Worm (Caenorhabditis elegans) whole organism, L1 larva: ENCODE results near the gene msra-1.

Experiments used
- C04F5.9 ChIP-seq: sonication (generic microtip); optimal IDR thresholded peaks from 2 replicates; lab custom pipeline; 2016; ENCODE audit warnings: missing genetic modification characterization, missing compliant biosample characterization
- C34B4.2 ChIP-seq: sonication (generic microtip); optimal IDR thresholded peaks from 2 replicates; lab custom pipeline; 2017; ENCODE audit warnings: mild to moderate bottlenecking, missing genetic modification characterization, missing compliant biosample characterization
- blmp-1 ChIP-seq: fragments of 150-350 bp; optimal IDR thresholded peaks from 2 replicates; lab custom pipeline; 2014; ENCODE audit warnings: missing biosample characterization, missing genetic modification characterization
- ceh-8 ChIP-seq: fragments of 200-800 bp; sonication (Bioruptor generic); optimal IDR thresholded peaks from 2 replicates; lab custom pipeline; 2018; ENCODE audit warnings: mild to moderate bottlenecking, missing genetic modification characterization, moderate library complexity, missing compliant biosample characterization
- ceh-82 ChIP-seq, 3 experiments: fragments of 150-350 bp in 1 of 3; sonication (generic microtip) in 2 of 3; optimal IDR thresholded peaks; 2 replicates each; lab custom pipeline; 2014 to 2017; ENCODE audit warnings: missing biosample characterization in 3 of 3, missing genetic modification characterization in 3 of 3
- dpl-1 ChIP-seq, 3 experiments: fragments of 150-350 bp in 2 of 3; sonication (generic microtip) in 1 of 3; optimal IDR thresholded peaks; 2 replicates each; lab custom pipeline; 2014 to 2017; ENCODE audit warnings: missing biosample characterization in 3 of 3, missing genetic modification characterization in 3 of 3, missing genetic modification reagents in 3 of 3
- efl-1 ChIP-seq, 4 experiments: fragments of 150-350 bp; optimal IDR thresholded peaks in 3 of 4; peaks in 1 of 4; 1 replicate in 1 of 4; 2 replicates in 3 of 4; lab custom pipeline; 2014; ENCODE audit warnings: missing biosample characterization in 2 of 4, missing genetic modification characterization in 2 of 4, missing genetic modification reagents in 2 of 4
- elt-3 ChIP-seq, 6 experiments: fragments of 150-350 bp in 1 of 6; sonication (generic microtip); optimal IDR thresholded peaks; 2 replicates each; lab custom pipeline; 2017 to 2018; ENCODE audit warnings: missing biosample characterization in 6 of 6, missing genetic modification characterization in 6 of 6, inconsistent platforms in 1 of 6
- ets-5 ChIP-seq: fragments of 200-800 bp; sonication (Bioruptor generic); IDR thresholded peaks from 2 replicates; pipeline ENCODE4 v1.3.6; 2022; ENCODE audit warnings: missing genetic modification characterization, missing compliant biosample characterization
- fkh-8 ChIP-seq: sonication (generic microtip); optimal IDR thresholded peaks from 2 replicates; lab custom pipeline; 2016; ENCODE audit warnings: mild to moderate bottlenecking, missing genetic modification characterization, missing compliant biosample characterization
- fos-1 ChIP-seq: fragments of 150-350 bp; optimal IDR thresholded peaks from 2 replicates; lab custom pipeline; 2014; ENCODE audit warnings: missing biosample characterization, missing genetic modification characterization
- hlh-17 ChIP-seq: fragments of 200-800 bp; sonication (Bioruptor generic); optimal IDR thresholded peaks from 2 replicates; lab custom pipeline; 2018; ENCODE audit warnings: missing genetic modification characterization, mild to moderate bottlenecking, missing compliant biosample characterization, moderate library complexity, borderline replicate concordance
- hpl-2 ChIP-seq: fragments of 150-350 bp; optimal IDR thresholded peaks from 2 replicates; lab custom pipeline; 2014; ENCODE audit warnings: missing biosample characterization, missing genetic modification reagents, missing genetic modification characterization
- lin-14 ChIP-seq: fragments of 200-800 bp; sonication (Bioruptor generic); optimal IDR thresholded peaks from 2 replicates; lab custom pipeline; 2018; ENCODE audit warnings: mild to moderate bottlenecking, missing genetic modification characterization, moderate library complexity, missing compliant biosample characterization
- lin-35 ChIP-seq, 2 experiments: fragments of 150-350 bp; optimal IDR thresholded peaks; 2 replicates each; lab custom pipeline; 2014; ENCODE audit warnings: missing biosample characterization in 2 of 2, missing genetic modification characterization in 2 of 2, missing genetic modification reagents in 2 of 2
- lin-39 ChIP-seq: fragments of 150-350 bp; optimal IDR thresholded peaks from 2 replicates; lab custom pipeline; 2014; ENCODE audit warnings: missing biosample characterization, missing genetic modification reagents, missing genetic modification characterization
- lsy-2 ChIP-seq, 2 experiments: fragments of 150-350 bp; optimal IDR thresholded peaks; 2 replicates each; lab custom pipeline; 2014; ENCODE audit warnings: missing biosample characterization in 2 of 2, missing genetic modification characterization in 2 of 2
- mdl-1 ChIP-seq, 2 experiments: fragments of 150-350 bp; optimal IDR thresholded peaks; 2 replicates each; lab custom pipeline; 2014 to 2017; ENCODE audit warnings: missing biosample characterization in 2 of 2, missing genetic modification characterization in 2 of 2, inconsistent platforms in 1 of 2
- nhr-71 ChIP-seq: sonication (generic microtip); optimal IDR thresholded peaks from 2 replicates; lab custom pipeline; 2016; ENCODE audit warnings: mild to moderate bottlenecking, missing genetic modification characterization, moderate library complexity, missing compliant biosample characterization
- nhr-76 ChIP-seq: sonication (generic microtip); optimal IDR thresholded peaks from 2 replicates; lab custom pipeline; 2017; ENCODE audit warnings: missing biosample characterization, missing genetic modification characterization
- nhr-85 ChIP-seq: sonication (generic microtip); peaks from one replicate; lab custom pipeline; 2016; ENCODE audit warnings: missing genetic modification characterization, inconsistent platforms, missing compliant biosample characterization
- nhr-90 ChIP-seq: sonication (generic microtip); optimal IDR thresholded peaks from 2 replicates; lab custom pipeline; 2016; ENCODE audit warnings: mild to moderate bottlenecking, missing genetic modification characterization, missing compliant biosample characterization; ENCODE audit not compliant: poor library complexity
- pag-3 ChIP-seq: sonication (generic microtip); optimal IDR thresholded peaks from 2 replicates; lab custom pipeline; 2017; ENCODE audit warnings: missing genetic modification characterization, mild to moderate bottlenecking, missing compliant biosample characterization, antibody characterized with exemption, borderline replicate concordance; ENCODE audit not compliant: insufficient read depth
- rnt-1 ChIP-seq: sonication (generic microtip); optimal IDR thresholded peaks from 2 replicates; lab custom pipeline; 2016; ENCODE audit warnings: mild to moderate bottlenecking, missing genetic modification characterization, moderate library complexity, missing compliant biosample characterization
- skn-1 ChIP-seq: fragments of 150-350 bp; optimal IDR thresholded peaks from 2 replicates; lab custom pipeline; 2014; ENCODE audit warnings: missing biosample characterization, missing genetic modification characterization
- snu-23 ChIP-seq: sonication (generic microtip); optimal IDR thresholded peaks from 2 replicates; lab custom pipeline; 2016; ENCODE audit warnings: missing genetic modification characterization, missing compliant biosample characterization
- sox-4 ChIP-seq: sonication (generic microtip); optimal IDR thresholded peaks from 2 replicates; lab custom pipeline; 2016; ENCODE audit warnings: missing genetic modification characterization, missing compliant biosample characterization
- tbx-2 ChIP-seq: sonication (generic microtip); optimal IDR thresholded peaks from 2 replicates; lab custom pipeline; 2016; ENCODE audit warnings: missing genetic modification characterization, missing compliant biosample characterization
- tlp-1 ChIP-seq: fragments of 150-350 bp; optimal IDR thresholded peaks from 2 replicates; lab custom pipeline; 2014; ENCODE audit warnings: missing biosample characterization, missing genetic modification characterization
- unc-130 ChIP-seq: fragments of 150-350 bp; optimal IDR thresholded peaks from 2 replicates; lab custom pipeline; 2017; ENCODE audit warnings: missing biosample characterization, missing genetic modification characterization, inconsistent platforms
- unc-86 ChIP-seq: sonication (generic microtip); optimal IDR thresholded peaks from 2 replicates; lab custom pipeline; 2016; ENCODE audit warnings: missing genetic modification characterization, missing compliant biosample characterization
- xbp-1 ChIP-seq: sonication (generic microtip); optimal IDR thresholded peaks from 2 replicates; lab custom pipeline; 2016; ENCODE audit warnings: missing genetic modification characterization, missing compliant biosample characterization
- zag-1 ChIP-seq: fragments of 150-350 bp; optimal IDR thresholded peaks from 2 replicates; lab custom pipeline; 2014; ENCODE audit warnings: missing biosample characterization, missing genetic modification characterization

msra-1 gene

DNA sequence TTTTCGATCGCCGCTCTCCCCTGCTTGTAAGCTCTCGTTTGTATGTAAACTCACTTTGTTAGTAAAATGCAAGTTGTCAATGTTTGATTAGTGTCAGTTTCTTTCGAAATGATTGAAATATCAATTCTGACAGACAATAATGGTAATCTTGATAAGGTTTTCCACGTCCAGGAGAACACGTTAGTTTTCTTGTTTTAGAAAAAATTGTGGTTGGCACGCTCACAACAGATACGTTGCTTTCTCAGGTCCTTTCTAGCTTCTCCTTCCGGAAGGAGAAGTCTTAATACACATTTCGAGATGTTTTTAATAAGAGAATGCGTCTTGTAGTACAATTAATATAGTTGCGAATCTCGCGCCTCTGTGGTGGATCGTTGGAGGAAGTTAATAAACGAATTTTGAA is 4.9 kb upstream of the msra-1 start, which contains the start of gene F43E2.6:
TSS of gene F43E2.6 (minus strand) at position 101 of the 400 bp plus-strand sequence.
- TF ChIP-seq unc-130 (no peak), hpl-2 (GFP tag; lab: Kevin White, UChicago) (no peak), mdl-1 (tag; optimal IDR thresholded peaks at IDR 0.05; lab: Kevin White, UChicago) (no peak), xbp-1 (tag; lab: Kevin White, UChicago) (no peak), hlh-17 (GFP tag; lab: Kevin White, UChicago) (no peak), C04F5.9 (tag; lab: Kevin White, UChicago) (no peak), pag-3 (no peak), dpl-1 (GFP tag; optimal IDR thresholded peaks at IDR 0.05; lab: Kevin White, UChicago) (no peak), fkh-8 (tag; lab: Kevin White, UChicago) (no peak), nhr-85 (tag; lab: Kevin White, UChicago) (no peak), fos-1 (no peak)

DNA sequence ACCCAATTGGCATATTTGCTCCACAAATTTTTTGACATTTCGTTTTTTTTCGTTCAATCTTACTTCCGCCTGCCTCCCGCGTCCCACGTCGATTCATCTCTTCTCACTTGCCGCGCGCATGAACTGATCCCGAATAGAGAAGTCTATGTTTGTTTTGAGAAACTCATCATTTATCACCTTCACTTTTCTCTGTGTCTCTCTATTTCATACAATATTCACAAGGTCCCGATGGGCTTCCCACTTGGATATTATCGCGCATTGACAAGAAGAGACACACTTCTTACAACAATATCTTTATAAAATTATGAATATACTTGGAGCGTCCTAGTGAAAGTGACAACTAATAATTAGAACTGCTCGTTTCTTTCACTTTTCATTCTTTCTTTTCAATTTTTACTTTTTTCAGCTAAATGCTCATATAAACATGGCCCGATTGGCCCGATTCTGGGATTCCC is 5.3 kb downstream of the msra-1 start, which contains the start of gene insc-1:
TSS of gene insc-1 (plus strand) at position 405 of the 455 bp plus-strand sequence.
- TF ChIP-seq blmp-1 (tag; lab: Kevin White, UChicago) (peak; percentile 97), unc-86 (tag; lab: Kevin White, UChicago) (no peak)

DNA sequence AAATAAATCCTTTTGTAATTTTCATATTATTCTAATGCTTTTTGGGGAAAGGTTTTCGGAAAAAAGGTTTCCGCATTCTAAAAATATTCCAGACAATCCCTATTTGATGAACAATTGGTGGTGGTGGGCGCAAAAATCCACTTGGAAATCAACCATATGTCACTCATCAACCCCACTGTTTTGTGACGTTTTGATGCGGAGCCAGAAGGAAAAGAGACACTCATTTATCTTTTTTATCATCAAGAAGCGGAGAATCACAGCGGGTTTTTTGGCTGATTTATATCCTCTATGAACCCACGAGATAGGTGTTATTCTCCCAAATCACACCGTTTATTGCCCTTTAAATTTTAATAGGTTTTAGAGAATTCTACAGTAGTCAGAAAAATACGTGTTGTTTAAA is 6.7 kb downstream of the msra-1 start:
- TF ChIP-seq fkh-8 (tag; lab: Kevin White, UChicago) (no peak), nhr-71 (tag; lab: Kevin White, UChicago) (peak; percentile 8), rnt-1 (peak; percentile 68), lin-14 (GFP tag; lab: Kevin White, UChicago) (peak; percentile 30)

DNA sequence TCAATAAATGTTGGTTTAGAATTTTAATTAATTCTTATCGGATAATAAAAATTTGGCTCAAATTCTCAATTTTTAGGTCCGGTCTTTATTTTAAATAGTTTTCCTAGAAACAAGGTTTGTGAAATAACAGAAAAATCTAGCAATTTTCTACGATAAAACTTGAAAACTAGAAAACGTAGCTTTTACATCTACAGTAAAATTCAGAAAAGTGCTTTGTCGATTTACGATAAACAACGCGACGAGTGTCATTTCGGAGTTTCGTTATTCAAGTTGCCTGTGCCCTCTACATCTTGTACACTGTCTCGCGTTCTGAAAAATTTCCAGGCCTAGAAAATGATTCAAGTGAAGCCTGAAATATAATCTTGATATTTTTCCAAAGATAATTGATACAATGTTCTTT is 7.1 kb downstream of the msra-1 start:
- TF ChIP-seq tlp-1 (tag; lab: Kevin White, UChicago) (no peak), C04F5.9 (tag; lab: Kevin White, UChicago) (no peak), blmp-1 (tag; lab: Kevin White, UChicago) (peak; percentile 44), tbx-2 (tag; lab: Kevin White, UChicago) (no peak), ceh-82 (tag; optimal IDR thresholded peaks at IDR 0.05; lab: Kevin White, UChicago) (peak in 1 of 3 experiments; percentile 37), nhr-76 (no peak), snu-23 (GFP tag; lab: Kevin White, UChicago) (peak; percentile 30), lin-35 (GFP tag; optimal IDR thresholded peaks at IDR 0.05; lab: Kevin White, UChicago) (peak; percentile 26 to 58), lin-39 (tag; lab: Kevin White, UChicago) (no peak), lsy-2 (tag; optimal IDR thresholded peaks at IDR 0.05; lab: Kevin White, UChicago) (peak in 1 of 2 experiments; percentile 80), nhr-85 (tag; lab: Kevin White, UChicago) (peak; percentile 5), elt-3 (tag; optimal IDR thresholded peaks at IDR 0.05; lab: Kevin White, UChicago) (no peak), skn-1 (tag; lab: Kevin White, UChicago) (peak; percentile 34), xbp-1 (tag; lab: Kevin White, UChicago) (peak; percentile 67), efl-1 (optimal IDR thresholded peaks at IDR 0.05; lab: Kevin White, UChicago) (peak; percentile 38 to 51), efl-1 (GFP tag; optimal IDR thresholded peaks at IDR 0.05 in 1 of 2; lab: Kevin White, UChicago) (peak; percentile 27 to 65), dpl-1 (GFP tag; optimal IDR thresholded peaks at IDR 0.05; lab: Kevin White, UChicago) (peak; percentile 9 to 42 (median 33))

ce11 chrII:7356326-7356725 is 7.5 kb downstream of the msra-1 start, which contains the start of gene haf-2:
Gene haf-2 (minus strand): TSS chrII:7356426.
- TF ChIP-seq ets-5 (GFP tag; lab: Robert Waterston, UW) (no peak), ceh-8 (GFP tag; lab: Kevin White, UChicago) (no peak), C34B4.2 (tag; lab: Kevin White, UChicago) (no peak), sox-4 (no peak), tlp-1 (tag; lab: Kevin White, UChicago) (no peak), zag-1 (tag; lab: Kevin White, UChicago) (no peak), nhr-90 (tag; lab: Kevin White, UChicago) (no peak)
